Fruit fly (Drosophila melanogaster) whole organism: ENCODE results near the gene drongo.

Experiments
- Dll ChIP-seq: fragments of >200 bp; optimal IDR thresholded peaks from 2 replicates; lab custom pipeline; 2017
- pan ChIP-seq: fragments of >200 bp; optimal IDR thresholded peaks from 2 replicates; lab custom pipeline; 2017
- psq ChIP-seq: fragments of >200 bp; optimal IDR thresholded peaks from 2 replicates; lab custom pipeline; 2017

dm6 chr2L:856001-856400, 5.1 kb upstream of the drongo start:
- TF ChIP-seq Dll (lab: Kevin White, UChicago) (no peak), pan (lab: Kevin White, UChicago) (no peak), psq (no peak)
